Fruit fly (Drosophila melanogaster) ovary, adult (tissue): Measurements from ENCODE around the gene CG11436.

Source experiments
- CG17801 ChIP-seq: fragments of 200-800 bp; optimal IDR thresholded peaks from 2 replicates; lab custom pipeline; 2019; ENCODE audit warnings: missing biosample characterization, mild to moderate bottlenecking, missing genetic modification characterization, moderate library complexity; ENCODE audit not compliant: partially characterized antibody

Gene CG11436

dm6 chrX:4557772-4558171, 6.1 kb upstream of the CG11436 start, which contains the start of gene CG3546:
Gene CG3546 (plus strand): TSS chrX:4558072.
- TF ChIP-seq CG17801: no peak

- TF ChIP-seq CG17801: no peak
These were observed 4.2 kb upstream of the CG11436 start for dm6 chrX:4555833-4556232.

- no peak for TF ChIP-seq CG17801
These were observed 3.0 kb upstream of the CG11436 start for dm6 chrX:4554718-4555117.

dm6 chrX:4553999-4554398, 2.3 kb upstream of the CG11436 start, which contains the start of gene CG11444:
Gene CG11444 (minus strand): TSS chrX:4554398.
- peak; percentile 58 for TF ChIP-seq CG17801

- no peak for TF ChIP-seq CG17801
These were observed 3.0 kb downstream of the CG11436 start, which contains the start of the genes Usf and CG15912 for dm6 chrX:4548611-4549120. Gene Usf (minus strand): TSS chrX:4548794. Gene CG15912 (plus strand): TSS chrX:4549070.

dm6 chrX:4542353-4542752, 9.3 kb downstream of the CG11436 start, which contains the start of gene CG3568:
Gene CG3568 (plus strand): TSS chrX:4542630.
- TF ChIP-seq CG17801: no peak

- TF ChIP-seq CG17801: peak; percentile 69
These were observed 11.2 kb downstream of the CG11436 start, which contains the start of the genes rb and CHOp24 for dm6 chrX:4540430-4540932. Gene rb (minus strand): TSS chrX:4540626. Gene CHOp24 (plus strand): TSS chrX:4540908.

- TF ChIP-seq CG17801: no peak
These were observed 17.7 kb downstream of the CG11436 start for dm6 chrX:4534002-4534401.

dm6 chrX:4529909-4530308, 21.8 kb downstream of the CG11436 start, which contains the start of gene CG3556:
Gene CG3556 (plus strand): TSS chrX:4530231.
- no peak for TF ChIP-seq CG17801

- no peak for TF ChIP-seq CG17801
These were observed 24.9 kb downstream of the CG11436 start for dm6 chrX:4526754-4527153.

- no peak for TF ChIP-seq CG17801
These were observed 30.8 kb downstream of the CG11436 start for dm6 chrX:4520879-4521278.

- no peak for TF ChIP-seq CG17801
These were observed 40.1 kb downstream of the CG11436 start for dm6 chrX:4511575-4511974.

dm6 chrX:4508072-4508644, 43.5 kb downstream of the CG11436 start:
- TF ChIP-seq CG17801: no peak

dm6 chrX:4507121-4507520, 44.6 kb downstream of the CG11436 start:
- no peak for TF ChIP-seq CG17801

- TF ChIP-seq CG17801: no peak
These were observed 46.4 kb downstream of the CG11436 start for dm6 chrX:4505318-4505717.

dm6 chrX:4503542-4503941, 48.1 kb downstream of the CG11436 start:
- TF ChIP-seq CG17801: no peak
